Worm (Caenorhabditis elegans): ENCODE measurements around the gene B0252.1.

DNA sequence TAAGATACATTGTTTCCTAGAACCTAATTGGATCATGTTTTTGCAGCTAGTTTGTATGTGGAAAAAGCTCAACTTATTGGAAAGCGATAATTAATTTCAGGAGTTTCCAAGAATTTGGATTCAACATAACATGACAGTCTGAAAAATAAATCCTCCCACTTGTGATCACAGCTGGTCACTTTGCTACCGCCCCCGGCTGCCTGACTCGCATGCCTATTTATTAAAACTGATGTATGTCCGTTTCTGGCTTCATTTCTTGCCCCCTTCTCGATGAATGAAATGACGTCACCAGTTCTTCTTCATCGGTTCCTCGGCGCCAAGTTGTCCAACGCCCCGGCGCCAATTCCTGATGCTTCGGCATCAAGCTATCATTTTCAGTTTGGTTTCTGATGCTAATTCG is 7.6 kb downstream of the B0252.1 start:
- TF ChIP-seq nhr-11 (tag; optimal IDR thresholded peaks at IDR 0.05) = no peak
- no peak for TF ChIP-seq pqm-1 (tag; optimal IDR thresholded peaks at IDR 0.05)
- no peak for TF ChIP-seq ceh-14 (tag; optimal IDR thresholded peaks at IDR 0.05)
